Fruit fly (Drosophila melanogaster) whole organism, pupa: Measurements from ENCODE around the gene CG5104.

Source experiments
- CG10348 ChIP-seq: fragments of 200-800 bp; sonication (Bioruptor generic); IDR thresholded peaks from 2 replicates; pipeline ENCODE4 v1.3.6; 2022; ENCODE audit warnings: missing biosample characterization, missing genetic modification characterization
- CG12605 ChIP-seq: fragments of 200-800 bp; sonication (Bioruptor generic); IDR thresholded peaks from 2 replicates; pipeline ENCODE4 v1.3.6; 2022; ENCODE audit warnings: missing biosample characterization, missing genetic modification characterization
- CG13204 ChIP-seq: fragments of 200-800 bp; sonication (Bioruptor generic); optimal IDR thresholded peaks from 2 replicates; lab custom pipeline; 2018; ENCODE audit warnings: missing biosample characterization, mild to moderate bottlenecking, missing genetic modification characterization, moderate library complexity
- CG14655 ChIP-seq: fragments of 200-800 bp; sonication (Bioruptor generic); optimal IDR thresholded peaks from 3 replicates; lab custom pipeline; 2017; ENCODE audit warnings: mild to moderate bottlenecking, missing biosample characterization, missing genetic modification reagents, missing genetic modification characterization
- CG15710 ChIP-seq: fragments of 200-800 bp; sonication (Bioruptor generic); optimal IDR thresholded peaks from 2 replicates; lab custom pipeline; 2018; ENCODE audit warnings: missing biosample characterization, mild to moderate bottlenecking, missing genetic modification characterization, moderate library complexity
- CG17806 ChIP-seq: fragments of 200-800 bp; sonication (Bioruptor generic); optimal IDR thresholded peaks from 2 replicates; lab custom pipeline; 2018; ENCODE audit warnings: missing biosample characterization, mild to moderate bottlenecking, missing genetic modification characterization, moderate library complexity
- CG32121 ChIP-seq: fragments of 200-800 bp; sonication (Bioruptor generic); IDR thresholded peaks from 2 replicates; pipeline ENCODE4 v1.3.6; 2022; ENCODE audit warnings: missing biosample characterization, missing genetic modification characterization
- CG34367 ChIP-seq: fragments of 200-800 bp; sonication (Bioruptor generic); optimal IDR thresholded peaks from 2 replicates; lab custom pipeline; 2018; ENCODE audit warnings: missing biosample characterization, mild to moderate bottlenecking, missing genetic modification characterization
- CG4496 ChIP-seq: fragments of 200-800 bp; sonication (Bioruptor generic); IDR thresholded peaks from 3 replicates; pipeline ENCODE4 v1.3.6; 2022; ENCODE audit warnings: missing biosample characterization, missing genetic modification characterization
- CG8159 ChIP-seq: fragments of 200-800 bp; sonication (Bioruptor generic); optimal IDR thresholded peaks from 3 replicates; lab custom pipeline; 2018; ENCODE audit warnings: missing biosample characterization, mild to moderate bottlenecking, missing genetic modification characterization, moderate library complexity
- CG8301 ChIP-seq: fragments of 200-800 bp; sonication (Bioruptor generic); optimal IDR thresholded peaks from 2 replicates; lab custom pipeline; 2018; ENCODE audit warnings: missing biosample characterization, mild to moderate bottlenecking, missing genetic modification characterization
- CG9948 ChIP-seq: fragments of 200-800 bp; sonication (Bioruptor generic); optimal IDR thresholded peaks from 2 replicates; lab custom pipeline; 2018; ENCODE audit warnings: missing biosample characterization, mild to moderate bottlenecking, missing genetic modification characterization, moderate library complexity
- D1 ChIP-seq: fragments of 200-800 bp; sonication (Bioruptor generic); optimal IDR thresholded peaks from 2 replicates; lab custom pipeline; 2018; ENCODE audit warnings: missing biosample characterization, mild to moderate bottlenecking, missing genetic modification characterization, moderate library complexity
- EcR ChIP-seq: fragments of 200-800 bp; sonication (Bioruptor generic); optimal IDR thresholded peaks from 3 replicates; lab custom pipeline; 2019; ENCODE audit warnings: missing biosample characterization, missing genetic modification characterization, mild to moderate bottlenecking, moderate library complexity, missing genetic modification reagents
- Ets98B ChIP-seq: fragments of 200-800 bp; sonication (Bioruptor generic); IDR thresholded peaks from 2 replicates; pipeline ENCODE4 v1.3.6; 2022; ENCODE audit warnings: missing biosample characterization, missing genetic modification characterization
- Pif1A ChIP-seq: fragments of 200-800 bp; sonication (Bioruptor generic); optimal IDR thresholded peaks from 3 replicates; lab custom pipeline; 2016; ENCODE audit warnings: missing biosample characterization, missing genetic modification characterization
- Pif1B ChIP-seq: fragments of 200-800 bp; sonication (Bioruptor generic); optimal IDR thresholded peaks from 3 replicates; lab custom pipeline; 2016; ENCODE audit warnings: missing biosample characterization, missing genetic modification characterization
- Snoo ChIP-seq: fragments of 200-800 bp; sonication (Bioruptor generic); optimal IDR thresholded peaks from 3 replicates; lab custom pipeline; 2017; ENCODE audit warnings: missing biosample characterization, mild to moderate bottlenecking, missing genetic modification characterization, inconsistent platforms
- fd96Ca ChIP-seq: fragments of 200-800 bp; sonication (Bioruptor generic); IDR thresholded peaks from 3 replicates; pipeline ENCODE4 v1.3.6; 2022; ENCODE audit warnings: missing biosample characterization, missing genetic modification characterization
- gl ChIP-seq: fragments of 200-800 bp; sonication (Bioruptor generic); optimal IDR thresholded peaks from 2 replicates; lab custom pipeline; 2018; ENCODE audit warnings: missing biosample characterization, mild to moderate bottlenecking, missing genetic modification characterization
- rn ChIP-seq: fragments of 200-800 bp; sonication (Bioruptor generic); IDR thresholded peaks from 2 replicates; pipeline ENCODE4 v1.3.6; 2022; ENCODE audit warnings: missing biosample characterization, missing genetic modification characterization

The CG5104 gene

dm6 chr3L:20474789-20475208 lies 46.0 kb upstream of the CG5104 start:
- TF ChIP-seq CG10348 (GFP tag; lab: Robert Waterston, UW) (no peak), Ets98B (GFP tag; lab: Robert Waterston, UW) (no peak), fd96Ca (GFP tag; lab: Robert Waterston, UW) (no peak), Snoo (peak; percentile 83), CG17806 (peak; percentile 84), EcR (GFP tag; lab: Kevin White, UChicago) (no peak), CG9948 (tag; lab: Kevin White, UChicago) (peak; percentile 64), CG13204 (GFP tag; lab: Kevin White, UChicago) (no peak), Pif1B (GFP tag; lab: Kevin White, UChicago) (peak; percentile 83), CG4496 (GFP tag; lab: Robert Waterston, UW) (no peak), CG14655 (GFP tag; lab: Kevin White, UChicago) (peak; percentile 83), gl (peak; percentile 47), CG34367 (peak; percentile 59), CG15710 (tag; lab: Kevin White, UChicago) (peak; percentile 73), CG32121 (GFP tag; lab: Robert Waterston, UW) (no peak), Pif1A (peak; percentile 90), CG8301 (tag; lab: Kevin White, UChicago) (peak; percentile 81), rn (GFP tag; lab: Robert Waterston, UW) (no peak), CG12605 (GFP tag; lab: Robert Waterston, UW) (no peak), CG8159 (tag; lab: Kevin White, UChicago) (peak; percentile 80), D1 (peak; percentile 75)

dm6 chr3L:20487649-20488048 lies 33.2 kb upstream of the CG5104 start:
- TF ChIP-seq CG13204 (GFP tag; lab: Kevin White, UChicago) (no peak), CG9948 (tag; lab: Kevin White, UChicago) (no peak), CG15710 (tag; lab: Kevin White, UChicago) (no peak), CG34367 (no peak), CG8159 (tag; lab: Kevin White, UChicago) (no peak), Pif1B (GFP tag; lab: Kevin White, UChicago) (no peak), CG8301 (tag; lab: Kevin White, UChicago) (no peak), CG4496 (GFP tag; lab: Robert Waterston, UW) (no peak), D1 (no peak), Ets98B (GFP tag; lab: Robert Waterston, UW) (no peak)
- TF ChIP-seq, all 21 proteins: peak for 0

- TF ChIP-seq Pif1A (no peak), CG14655 (GFP tag; lab: Kevin White, UChicago) (no peak), CG17806 (no peak), CG8301 (tag; lab: Kevin White, UChicago) (no peak), D1 (no peak), EcR (GFP tag; lab: Kevin White, UChicago) (no peak), CG9948 (tag; lab: Kevin White, UChicago) (no peak), CG13204 (GFP tag; lab: Kevin White, UChicago) (no peak)
Observed at dm6 chr3L:20491525-20492132, 29.2 kb upstream of the CG5104 start, which contains the start of gene ND-39. Gene ND-39, plus strand, starts transcription at chr3L:20492082.

- TF ChIP-seq CG34367 (peak; percentile 83), CG8159 (tag; lab: Kevin White, UChicago) (peak; percentile 90), EcR (GFP tag; lab: Kevin White, UChicago) (peak; percentile 36), Pif1B (GFP tag; lab: Kevin White, UChicago) (peak; percentile 84), gl (peak; percentile 18), CG12605 (GFP tag; lab: Robert Waterston, UW) (peak; percentile 88), Ets98B (GFP tag; lab: Robert Waterston, UW) (peak; percentile 87), Pif1A (peak; percentile 83), CG17806 (peak; percentile 85), Snoo (peak; percentile 89), rn (GFP tag; lab: Robert Waterston, UW) (0 out of 2 replicates have a peak, but pooled peaks have one; percentile 35), CG10348 (GFP tag; lab: Robert Waterston, UW) (0 out of 2 replicates have a peak, but pooled peaks have one; percentile 7), CG32121 (GFP tag; lab: Robert Waterston, UW) (peak; percentile 92), D1 (peak; percentile 67), fd96Ca (GFP tag; lab: Robert Waterston, UW) (no peak), CG8301 (tag; lab: Kevin White, UChicago) (peak; percentile 82), CG14655 (GFP tag; lab: Kevin White, UChicago) (peak; percentile 85), CG4496 (GFP tag; lab: Robert Waterston, UW) (peak; percentile 86), CG9948 (tag; lab: Kevin White, UChicago) (peak; percentile 81), CG13204 (GFP tag; lab: Kevin White, UChicago) (no peak), CG15710 (tag; lab: Kevin White, UChicago) (peak; percentile 89)
Observed at dm6 chr3L:20493417-20494261, 27.2 kb upstream of the CG5104 start.

- no peak for TF ChIP-seq CG34367
- peak; percentile 7 for TF ChIP-seq CG8301 (tag; lab: Kevin White, UChicago)
- TF ChIP-seq CG32121 (GFP tag; lab: Robert Waterston, UW) = peak; percentile 23; the same call in 1 of the 2 replicates
- peak; percentile 24 for TF ChIP-seq Ets98B (GFP tag; lab: Robert Waterston, UW)
Observed at dm6 chr3L:20494262-20494601, 26.6 kb upstream of the CG5104 start.
